Worm (Caenorhabditis elegans): Measurements from ENCODE around the gene sysm-1.

sysm-1 gene

ce11 chrII:9120329-9120728, 37.3 kb upstream of the sysm-1 start:
- TF ChIP-seq ceh-83 (GFP tag; optimal IDR thresholded peaks at IDR 0.05) (no peak), zip-8 (tag; optimal IDR thresholded peaks at IDR 0.05) (no peak), hlh-1 (tag; optimal IDR thresholded peaks at IDR 0.05) (no peak), tbx-8 (GFP tag; optimal IDR thresholded peaks at IDR 0.05) (no peak), lin-32 (GFP tag; optimal IDR thresholded peaks at IDR 0.05) (no peak), nhr-28 (tag; optimal IDR thresholded peaks at IDR 0.05) (no peak), pha-4 (tag; optimal IDR thresholded peaks at IDR 0.05) (no peak), nhr-2 (tag; optimal IDR thresholded peaks at IDR 0.05) (no peak), sptf-1 (tag; optimal IDR thresholded peaks at IDR 0.05) (no peak), lin-13 (tag; optimal IDR thresholded peaks at IDR 0.05) (no peak), nhr-76 (tag; optimal IDR thresholded peaks at IDR 0.05) (no peak), unc-39 (tag; optimal IDR thresholded peaks at IDR 0.05) (no peak), nhr-237 (tag; optimal IDR thresholded peaks at IDR 0.05) (no peak)

DNA sequence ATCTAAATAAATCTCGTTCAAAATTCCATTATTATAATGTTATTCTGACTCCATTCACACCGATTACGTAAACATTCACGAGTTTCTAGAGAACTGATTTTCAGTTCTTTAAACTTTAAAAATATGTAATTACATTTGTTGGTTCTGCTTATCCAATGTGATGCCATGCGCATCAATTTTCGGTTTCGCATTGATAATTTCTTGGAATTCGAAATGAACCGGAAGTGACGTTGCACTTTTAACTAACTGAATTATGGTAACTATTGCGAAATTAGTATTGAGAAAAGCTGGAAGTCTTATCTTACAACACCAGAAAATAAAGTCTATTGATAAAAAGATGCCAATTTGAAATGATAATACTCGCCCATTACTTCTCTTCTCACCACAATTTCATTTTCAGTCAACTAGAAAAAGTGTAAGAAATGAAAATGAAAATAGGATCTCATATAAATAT, 34.8 kb upstream of the sysm-1 start:
- TF ChIP-seq lin-13 (tag; optimal IDR thresholded peaks at IDR 0.05) (no peak), ham-2 (GFP tag; optimal IDR thresholded peaks at IDR 0.05) (no peak), ces-1 (GFP tag; optimal IDR thresholded peaks at IDR 0.05) (no peak), ceh-39 (tag; optimal IDR thresholded peaks at IDR 0.05) (no peak), nhr-12 (tag; optimal IDR thresholded peaks at IDR 0.05) (no peak), unc-120 (tag; optimal IDR thresholded peaks at IDR 0.05; ENCODE audit: poor library complexity, severe bottlenecking) (no peak), drap-1 (GFP tag; optimal IDR thresholded peaks at IDR 0.05) (no peak), nhr-76 (tag; optimal IDR thresholded peaks at IDR 0.05) (no peak), hlh-1 (tag; optimal IDR thresholded peaks at IDR 0.05) (no peak), unc-62 (GFP tag; optimal IDR thresholded peaks at IDR 0.05) (no peak), nhr-237 (tag; optimal IDR thresholded peaks at IDR 0.05) (no peak), nhr-28 (tag; optimal IDR thresholded peaks at IDR 0.05) (no peak), snpc-4 (tag; optimal IDR thresholded peaks at IDR 0.05) (no peak), mab-5 (tag; optimal IDR thresholded peaks at IDR 0.05) (no peak), sptf-1 (tag; optimal IDR thresholded peaks at IDR 0.05) (no peak), ceh-43 (GFP tag; optimal IDR thresholded peaks at IDR 0.05) (no peak), lsy-2 (tag; optimal IDR thresholded peaks at IDR 0.05) (no peak)

DNA sequence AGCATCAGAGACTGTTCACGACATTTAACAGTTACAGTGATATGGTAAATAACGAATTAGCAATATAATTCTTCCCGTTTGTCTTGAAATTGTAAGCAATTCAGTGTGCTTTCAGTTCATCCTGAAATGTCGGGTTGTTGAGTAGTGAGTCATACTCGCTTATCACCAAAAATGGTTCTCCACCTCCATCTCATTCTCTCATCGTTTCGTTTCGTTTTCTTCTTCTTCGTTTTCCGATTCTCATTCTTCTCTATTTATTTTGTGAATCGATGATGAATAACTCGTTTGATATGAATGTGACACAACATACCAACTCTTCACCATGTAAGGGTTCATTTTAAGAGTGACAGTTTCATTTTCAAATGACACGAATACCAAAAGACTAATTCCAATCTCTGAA, 33.4 kb upstream of the sysm-1 start:
- TF ChIP-seq nhr-76 (tag; optimal IDR thresholded peaks at IDR 0.05) (no peak), M03D4.4 (tag; optimal IDR thresholded peaks at IDR 0.05) (no peak)

DNA sequence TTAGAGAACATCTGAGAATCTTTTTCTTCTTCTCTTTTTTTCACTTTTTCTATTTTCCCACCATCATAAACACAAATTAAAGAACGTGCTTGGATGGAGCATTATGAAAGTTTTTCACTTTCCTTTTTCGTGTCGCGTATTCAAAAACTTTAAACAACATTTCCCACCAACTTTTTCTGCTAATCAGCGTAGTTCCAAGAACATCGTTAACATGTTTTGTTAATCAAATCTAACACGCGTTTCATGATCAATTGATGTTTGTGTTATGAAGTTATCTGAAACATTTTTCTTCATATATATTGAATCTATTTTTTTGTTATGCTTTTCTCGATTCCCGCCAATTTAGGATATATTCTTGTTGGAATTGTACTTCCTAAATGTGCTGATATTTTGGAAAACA, 32.7 kb upstream of the sysm-1 start:
- TF ChIP-seq ces-1 (GFP tag; optimal IDR thresholded peaks at IDR 0.05) (no peak), ceh-43 (GFP tag; optimal IDR thresholded peaks at IDR 0.05) (no peak), ceh-83 (GFP tag; optimal IDR thresholded peaks at IDR 0.05) (no peak), M03D4.4 (tag; optimal IDR thresholded peaks at IDR 0.05) (no peak), nhr-237 (tag; optimal IDR thresholded peaks at IDR 0.05) (no peak), tbx-8 (GFP tag; optimal IDR thresholded peaks at IDR 0.05) (no peak), hlh-1 (tag; optimal IDR thresholded peaks at IDR 0.05) (no peak), lsy-2 (tag; optimal IDR thresholded peaks at IDR 0.05) (no peak), zip-8 (tag; optimal IDR thresholded peaks at IDR 0.05) (no peak), nhr-76 (tag; optimal IDR thresholded peaks at IDR 0.05) (no peak), drap-1 (GFP tag; optimal IDR thresholded peaks at IDR 0.05) (no peak), mep-1 (tag; optimal IDR thresholded peaks at IDR 0.05) (no peak), sptf-1 (tag; optimal IDR thresholded peaks at IDR 0.05) (no peak), mab-5 (tag; optimal IDR thresholded peaks at IDR 0.05) (no peak)

- TF ChIP-seq flh-1 (GFP tag; optimal IDR thresholded peaks at IDR 0.05) (no peak), hlh-1 (tag; optimal IDR thresholded peaks at IDR 0.05) (no peak), lsy-2 (tag; optimal IDR thresholded peaks at IDR 0.05) (no peak), nhr-2 (tag; optimal IDR thresholded peaks at IDR 0.05) (no peak), bed-3 (GFP tag; optimal IDR thresholded peaks at IDR 0.05) (no peak), nhr-28 (tag; optimal IDR thresholded peaks at IDR 0.05) (no peak), nhr-237 (tag; optimal IDR thresholded peaks at IDR 0.05) (no peak), cnd-1 (tag; optimal IDR thresholded peaks at IDR 0.05) (no peak)
Observed at ce11 chrII:9114972-9115371, 32.0 kb upstream of the sysm-1 start.

DNA sequence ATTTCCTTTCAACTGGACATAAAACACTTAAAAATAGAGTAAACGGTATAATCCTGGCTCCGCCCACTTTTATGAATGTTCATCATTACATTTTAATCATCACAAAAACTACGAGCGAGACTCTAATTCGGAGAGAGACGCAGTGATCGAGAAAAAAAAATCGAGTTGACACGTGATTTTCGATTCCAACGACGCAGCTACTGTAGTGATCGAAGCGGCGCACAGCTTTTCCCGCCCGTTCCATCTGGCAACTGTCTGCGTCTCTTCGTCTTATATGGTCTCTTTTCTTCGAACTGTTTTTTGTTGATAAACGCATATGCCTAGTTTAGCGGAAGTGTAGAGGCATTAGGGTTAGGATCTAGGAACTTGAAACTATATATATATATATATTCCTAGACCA, 30.8 kb upstream of the sysm-1 start:
- no peak for TF ChIP-seq sem-2 (GFP tag; optimal IDR thresholded peaks at IDR 0.05)

Measured in whole organism, mixed stage, embryonic.